Worm (Caenorhabditis elegans) whole organism, late embryonic: Measurements from ENCODE around the gene srh-199.

ENCODE experiments used
- C08G9.2 ChIP-seq: sonication (generic microtip); optimal IDR thresholded peaks from 2 replicates; lab custom pipeline; 2016; ENCODE audit warnings: mild to moderate bottlenecking, missing genetic modification characterization, moderate library complexity, missing compliant biosample characterization
- K09A11.1 ChIP-seq: sonication (generic microtip); optimal IDR thresholded peaks from 2 replicates; lab custom pipeline; 2017; ENCODE audit warnings: antibody characterized with exemption, mild to moderate bottlenecking, missing genetic modification characterization, missing compliant biosample characterization; ENCODE audit not compliant: insufficient read depth
- T23F11.4 ChIP-seq: fragments of 200-800 bp; sonication (Bioruptor generic); optimal IDR thresholded peaks from 2 replicates; lab custom pipeline; 2018; ENCODE audit warnings: mild to moderate bottlenecking, missing genetic modification characterization, missing compliant biosample characterization
- ahr-1 ChIP-seq: sonication (generic microtip); optimal IDR thresholded peaks from 2 replicates; lab custom pipeline; 2016; ENCODE audit warnings: missing genetic modification characterization, missing compliant biosample characterization
- ama-1 ChIP-seq: fragments of 150-350 bp; optimal IDR thresholded peaks from 2 replicates; lab custom pipeline; 2014
- ceh-2 ChIP-seq: sonication (generic microtip); optimal IDR thresholded peaks from 2 replicates; lab custom pipeline; 2016; ENCODE audit warnings: missing genotype, missing genetic modification characterization, missing compliant biosample characterization
- ceh-22 ChIP-seq: sonication (generic microtip); optimal IDR thresholded peaks from 2 replicates; lab custom pipeline; 2017; ENCODE audit warnings: missing biosample characterization, missing genetic modification characterization
- ceh-24 ChIP-seq: sonication (generic microtip); optimal IDR thresholded peaks from 2 replicates; lab custom pipeline; 2016; ENCODE audit warnings: mild to moderate bottlenecking, missing genetic modification characterization, missing compliant biosample characterization
- ceh-30 ChIP-seq: fragments of 150-350 bp; optimal IDR thresholded peaks from 2 replicates; lab custom pipeline; 2014; ENCODE audit warnings: missing biosample characterization, missing genetic modification characterization
- ceh-31 ChIP-seq: sonication (generic microtip); optimal IDR thresholded peaks from 2 replicates; lab custom pipeline; 2016; ENCODE audit warnings: missing genetic modification characterization, missing compliant biosample characterization
- ceh-34 ChIP-seq: sonication (generic microtip); optimal IDR thresholded peaks from 2 replicates; lab custom pipeline; 2016; ENCODE audit warnings: mild to moderate bottlenecking, missing genetic modification characterization, missing compliant biosample characterization
- ceh-45 ChIP-seq: fragments of 200-800 bp; sonication (Bioruptor generic); IDR thresholded peaks from 2 replicates; pipeline ENCODE4 v1.3.6; 2022; ENCODE audit warnings: missing genetic modification reagents, missing genetic modification characterization, missing compliant biosample characterization
- ceh-48 ChIP-seq: sonication (generic microtip); optimal IDR thresholded peaks from 2 replicates; lab custom pipeline; 2016; ENCODE audit warnings: missing genetic modification characterization, inconsistent platforms, missing compliant biosample characterization
- ceh-9 ChIP-seq: sonication (generic microtip); optimal IDR thresholded peaks from 2 replicates; lab custom pipeline; 2016; ENCODE audit warnings: mild to moderate bottlenecking, missing genetic modification characterization, inconsistent platforms, missing compliant biosample characterization
- che-1 ChIP-seq: sonication (generic microtip); optimal IDR thresholded peaks from 2 replicates; lab custom pipeline; 2016; ENCODE audit warnings: mild to moderate bottlenecking, missing genetic modification characterization, missing compliant biosample characterization
- dve-1 ChIP-seq: sonication (generic microtip); optimal IDR thresholded peaks from 2 replicates; lab custom pipeline; 2017; ENCODE audit warnings: antibody characterized with exemption, mild to moderate bottlenecking, missing genetic modification characterization, missing compliant biosample characterization
- elt-4 ChIP-seq: sonication (generic microtip); optimal IDR thresholded peaks from 2 replicates; lab custom pipeline; 2016; ENCODE audit warnings: missing genetic modification characterization, missing compliant biosample characterization
- ets-4 ChIP-seq: sonication (generic microtip); optimal IDR thresholded peaks from 2 replicates; lab custom pipeline; 2016; ENCODE audit warnings: missing genetic modification characterization, missing compliant biosample characterization
- eyg-1 ChIP-seq: sonication (generic microtip); optimal IDR thresholded peaks from 2 replicates; lab custom pipeline; 2016; ENCODE audit warnings: missing genotype, missing genetic modification characterization, missing compliant biosample characterization
- fax-1 ChIP-seq: sonication (generic microtip); optimal IDR thresholded peaks from 2 replicates; lab custom pipeline; 2016; ENCODE audit warnings: missing genotype, missing genetic modification characterization, missing compliant biosample characterization
- fkh-10 ChIP-seq: fragments of 150-350 bp; optimal IDR thresholded peaks from 2 replicates; lab custom pipeline; 2014; ENCODE audit warnings: missing biosample characterization, missing genetic modification reagents, missing genetic modification characterization
- gmeb-2 ChIP-seq: sonication (generic microtip); optimal IDR thresholded peaks from 2 replicates; lab custom pipeline; 2016; ENCODE audit warnings: missing genetic modification characterization, inconsistent platforms, missing compliant biosample characterization
- hlh-6 ChIP-seq: sonication (generic microtip); optimal IDR thresholded peaks from 2 replicates; lab custom pipeline; 2016; ENCODE audit warnings: missing genotype, missing genetic modification characterization, missing compliant biosample characterization
- hlh-8 ChIP-seq: sonication (generic microtip); optimal IDR thresholded peaks from 2 replicates; lab custom pipeline; 2016; ENCODE audit warnings: missing genotype, missing genetic modification characterization, missing compliant biosample characterization
- nfya-1 ChIP-seq: sonication (generic microtip); optimal IDR thresholded peaks from 2 replicates; lab custom pipeline; 2017; ENCODE audit warnings: missing genetic modification characterization, mild to moderate bottlenecking, missing compliant biosample characterization, antibody characterized with exemption, moderate library complexity
- nhr-232 ChIP-seq: sonication (generic microtip); optimal IDR thresholded peaks from 2 replicates; lab custom pipeline; 2016; ENCODE audit warnings: missing genetic modification characterization, missing compliant biosample characterization
- npax-4 ChIP-seq: sonication (generic microtip); optimal IDR thresholded peaks from 2 replicates; lab custom pipeline; 2016; ENCODE audit warnings: missing genetic modification characterization, missing compliant biosample characterization
- odd-2 ChIP-seq: sonication (generic microtip); optimal IDR thresholded peaks from 2 replicates; lab custom pipeline; 2017; ENCODE audit warnings: antibody characterized with exemption, mild to moderate bottlenecking, missing genetic modification characterization, missing compliant biosample characterization
- pat-9 ChIP-seq: fragments of 200-800 bp; sonication (Bioruptor generic); optimal IDR thresholded peaks from 2 replicates; lab custom pipeline; 2018; ENCODE audit warnings: mild to moderate bottlenecking, missing genetic modification characterization, moderate library complexity, missing compliant biosample characterization
- pax-1 ChIP-seq: fragments of 150-350 bp; optimal IDR thresholded peaks from 2 replicates; lab custom pipeline; 2014; ENCODE audit warnings: missing biosample characterization, missing genetic modification characterization
- pha-2 ChIP-seq: sonication (generic microtip); optimal IDR thresholded peaks from 2 replicates; lab custom pipeline; 2017; ENCODE audit warnings: mild to moderate bottlenecking, missing genetic modification characterization, missing compliant biosample characterization
- pha-4 ChIP-seq: fragments of 150-350 bp; optimal IDR thresholded peaks from 2 replicates; lab custom pipeline; 2018; ENCODE audit warnings: missing biosample characterization, missing genetic modification reagents, missing genetic modification characterization
- pros-1 ChIP-seq: fragments of 150-350 bp; optimal IDR thresholded peaks from 2 replicates; lab custom pipeline; 2014; ENCODE audit warnings: missing biosample characterization, missing genetic modification reagents, missing genetic modification characterization
- rnt-1 ChIP-seq: sonication (generic microtip); optimal IDR thresholded peaks from 2 replicates; lab custom pipeline; 2016; ENCODE audit warnings: missing genetic modification characterization, missing compliant biosample characterization
- sox-2 ChIP-seq: fragments of 200-800 bp; sonication (Bioruptor generic); IDR thresholded peaks from 2 replicates; pipeline ENCODE4 v1.3.6; 2022; ENCODE audit warnings: missing genetic modification reagents, missing genetic modification characterization, missing compliant biosample characterization
- sox-4 ChIP-seq: sonication (generic microtip); optimal IDR thresholded peaks from 2 replicates; lab custom pipeline; 2017; ENCODE audit warnings: mild to moderate bottlenecking, missing genetic modification characterization, inconsistent platforms, missing compliant biosample characterization
- syd-9 ChIP-seq: sonication (generic microtip); optimal IDR thresholded peaks from 2 replicates; lab custom pipeline; 2016; ENCODE audit warnings: mild to moderate bottlenecking, missing genetic modification characterization, moderate library complexity, missing compliant biosample characterization
- tbx-2 ChIP-seq: sonication (generic microtip); optimal IDR thresholded peaks from 2 replicates; lab custom pipeline; 2016; ENCODE audit warnings: missing genetic modification characterization, missing compliant biosample characterization
- tbx-7 ChIP-seq: sonication (generic microtip); optimal IDR thresholded peaks from 2 replicates; lab custom pipeline; 2016; ENCODE audit warnings: missing genotype, missing genetic modification characterization, missing compliant biosample characterization
- unc-42 ChIP-seq: sonication (generic microtip); optimal IDR thresholded peaks from 2 replicates; lab custom pipeline; 2016; ENCODE audit warnings: missing genotype, missing genetic modification characterization, missing compliant biosample characterization
- unc-86 ChIP-seq: sonication (generic microtip); optimal IDR thresholded peaks from 2 replicates; lab custom pipeline; 2016; ENCODE audit warnings: missing genetic modification characterization, missing compliant biosample characterization
- zip-5 ChIP-seq: sonication (generic microtip); optimal IDR thresholded peaks from 2 replicates; lab custom pipeline; 2016; ENCODE audit warnings: missing genetic modification characterization, missing compliant biosample characterization
- ztf-16 ChIP-seq: sonication (generic microtip); optimal IDR thresholded peaks from 2 replicates; lab custom pipeline; 2017; ENCODE audit warnings: missing genetic modification characterization, missing compliant biosample characterization

The srh-199 gene

DNA sequence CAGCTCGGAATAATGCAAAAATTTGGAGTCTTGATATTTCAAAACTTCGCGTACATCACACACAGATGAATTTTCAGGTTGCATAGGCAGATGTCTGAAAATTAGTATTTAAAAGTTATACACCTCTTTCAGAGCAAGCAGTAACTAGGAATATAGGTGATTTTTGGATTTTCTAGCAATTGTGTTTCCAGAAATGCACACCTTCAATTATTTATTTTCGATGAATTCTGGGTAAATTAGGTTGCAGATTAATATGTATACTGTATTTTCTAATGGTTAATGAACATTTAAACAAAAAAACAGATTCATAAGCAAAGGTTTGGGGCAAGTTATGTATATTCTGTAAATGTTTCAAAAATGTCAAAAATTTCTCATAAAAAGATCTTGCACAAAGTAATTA, 10.3 kb downstream of the srh-199 start, which contains the start of gene srab-25:
srab-25 (minus strand) TSS at position 101 of the 400 bp plus-strand sequence.
- TF ChIP-seq hlh-6 (tag; lab: Kevin White, UChicago) (no peak), ceh-22 (no peak), odd-2 (no peak), dve-1 (tag; lab: Kevin White, UChicago) (no peak), elt-4 (tag; lab: Kevin White, UChicago) (no peak), npax-4 (no peak), pha-2 (no peak)

DNA sequence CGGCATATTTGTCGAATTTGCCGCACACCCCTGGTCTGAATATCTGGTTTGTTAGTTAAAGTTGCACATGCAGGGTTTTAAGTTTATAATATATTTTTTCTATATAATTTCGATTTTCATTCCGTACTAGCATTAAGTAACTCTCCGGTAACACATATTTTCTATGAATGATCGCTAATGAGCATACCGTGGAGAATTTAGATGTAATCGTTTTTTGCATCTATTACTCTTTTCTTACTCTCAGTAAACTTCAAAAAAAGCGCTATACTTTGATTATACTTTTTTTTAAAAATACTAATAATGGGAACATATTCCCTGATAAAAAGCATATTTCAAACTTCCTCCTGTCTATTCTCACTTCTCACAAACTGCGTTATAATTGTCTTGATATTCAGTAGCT, 16.8 kb downstream of the srh-199 start, which contains the start of gene str-160:
str-160 (plus strand) TSS at position 301 of the 400 bp plus-strand sequence.
- TF ChIP-seq pax-1 (tag; lab: Kevin White, UChicago) (no peak), ahr-1 (tag; lab: Kevin White, UChicago) (no peak), ztf-16 (tag; lab: Kevin White, UChicago) (no peak), che-1 (tag; lab: Kevin White, UChicago) (no peak), ceh-24 (no peak), ceh-34 (no peak), ceh-45 (GFP tag; lab: Robert Waterston, UW) (no peak), ceh-9 (tag; lab: Kevin White, UChicago) (no peak), npax-4 (no peak), zip-5 (no peak), pros-1 (tag; lab: Kevin White, UChicago) (no peak), unc-86 (no peak), hlh-8 (no peak), T23F11.4 (GFP tag; lab: Kevin White, UChicago) (no peak), ceh-2 (no peak), tbx-2 (no peak), fkh-10 (GFP tag; lab: Kevin White, UChicago) (no peak)

DNA sequence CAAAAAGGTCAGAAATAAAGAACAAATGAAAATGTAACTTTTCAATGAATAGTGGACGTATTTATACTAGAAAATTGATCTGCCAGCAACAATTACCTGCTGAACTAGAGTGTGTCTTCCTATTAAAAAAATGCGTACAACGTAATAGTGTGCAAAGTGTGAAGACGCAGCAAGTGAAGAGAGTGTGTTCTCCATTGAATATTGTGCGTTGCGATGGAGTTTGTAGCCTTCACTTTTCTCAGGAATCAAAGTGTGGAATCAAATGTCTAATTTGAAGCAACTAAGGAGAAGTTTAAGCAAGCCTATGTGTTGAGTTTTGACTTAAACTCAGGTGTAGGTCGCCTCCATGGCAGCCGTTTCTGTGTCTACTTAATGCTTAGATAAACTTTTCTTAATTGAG, 19.4 kb downstream of the srh-199 start, which contains the start of gene gst-21:
gst-21 (minus strand) TSS at position 101 of the 400 bp plus-strand sequence.
- no peak for TF ChIP-seq pha-2
- TF ChIP-seq fkh-10 (GFP tag; lab: Kevin White, UChicago) = no peak
- no peak for TF ChIP-seq K09A11.1
- TF ChIP-seq eyg-1 (tag; lab: Kevin White, UChicago) = no peak
- TF ChIP-seq ceh-30 (tag; lab: Kevin White, UChicago) = no peak
- no peak for TF ChIP-seq ceh-34
- TF ChIP-seq ceh-31 (tag; lab: Kevin White, UChicago) = no peak
- no peak for TF ChIP-seq elt-4 (tag; lab: Kevin White, UChicago)
- no peak for TF ChIP-seq syd-9 (tag; lab: Kevin White, UChicago)

DNA sequence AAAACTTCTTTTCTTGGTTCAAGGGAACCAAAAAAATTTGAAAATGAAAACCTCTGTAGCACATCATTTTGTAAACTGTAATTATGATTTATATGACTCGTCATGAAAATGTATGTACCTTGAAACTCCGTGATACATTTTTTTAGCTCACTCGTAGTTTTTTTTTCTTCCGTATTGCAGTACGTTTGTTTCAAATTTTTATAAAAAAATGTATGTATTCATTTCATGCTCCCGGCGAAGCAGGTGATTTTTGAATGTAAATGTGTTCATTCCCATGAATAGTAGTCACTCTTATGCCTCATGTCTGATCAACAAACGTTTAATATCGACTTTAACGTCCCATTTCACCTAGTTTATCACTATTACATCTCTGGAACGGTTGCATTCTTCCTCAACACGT, 26.0 kb downstream of the srh-199 start, which contains the start of gene sri-27:
sri-27 (plus strand) TSS at position 301 of the 400 bp plus-strand sequence.
- TF ChIP-seq ceh-22 (no peak), nfya-1 (no peak), C08G9.2 (tag; lab: Kevin White, UChicago) (no peak), ceh-31 (tag; lab: Kevin White, UChicago) (no peak), K09A11.1 (no peak)
- TF ChIP-seq, all 69 proteins: peak for 0

DNA sequence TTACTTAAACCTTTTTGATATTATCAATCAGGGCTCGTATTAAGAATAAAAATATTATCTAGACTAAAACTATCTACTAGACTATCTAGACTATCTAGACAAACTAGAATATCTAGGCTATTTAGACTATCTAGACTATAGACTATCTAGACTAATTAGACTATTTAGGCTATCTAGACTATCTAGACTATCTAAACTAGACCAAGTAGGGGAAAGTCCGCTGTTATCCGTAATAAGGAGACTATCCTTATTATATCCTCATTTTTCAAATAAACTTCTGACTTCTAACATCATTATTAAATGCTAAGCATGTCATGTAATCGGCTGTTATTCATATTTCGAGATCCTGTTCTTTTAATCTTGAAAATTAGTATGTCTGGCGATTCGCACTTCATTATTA, 29.4 kb downstream of the srh-199 start, which contains the start of gene srw-101:
srw-101 (plus strand) TSS at position 301 of the 400 bp plus-strand sequence.
- TF ChIP-seq pha-2 (no peak), syd-9 (tag; lab: Kevin White, UChicago) (no peak), zip-5 (no peak), unc-42 (tag; lab: Kevin White, UChicago) (no peak), che-1 (tag; lab: Kevin White, UChicago) (no peak)

DNA sequence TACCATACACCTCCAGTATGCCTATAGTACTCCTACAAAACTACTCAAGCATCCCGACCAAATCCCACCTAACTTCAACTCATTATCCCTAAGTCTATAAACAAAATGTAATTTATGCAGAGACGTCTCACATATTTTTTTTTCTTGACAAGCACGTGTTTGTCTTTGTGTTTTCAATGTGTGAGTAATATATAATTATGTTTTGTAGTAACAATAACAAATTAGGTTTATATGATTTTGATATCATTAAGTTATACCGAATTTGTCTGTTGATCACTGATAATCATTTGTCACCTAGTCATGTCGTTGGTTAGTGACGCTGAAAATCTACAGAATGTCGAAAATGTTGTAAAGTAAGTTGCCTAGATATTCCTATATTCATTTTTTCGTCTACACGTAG, 31.4 kb downstream of the srh-199 start, which contains the start of gene srw-102:
srw-102 (plus strand) TSS at position 301 of the 400 bp plus-strand sequence.
- TF ChIP-seq rnt-1 (tag; lab: Kevin White, UChicago) (no peak), sox-2 (GFP tag; lab: Robert Waterston, UW) (no peak), odd-2 (no peak), C08G9.2 (tag; lab: Kevin White, UChicago) (no peak), nhr-232 (tag; lab: Kevin White, UChicago) (no peak), fkh-10 (GFP tag; lab: Kevin White, UChicago) (no peak), sox-4 (tag; lab: Kevin White, UChicago) (no peak), pha-4 (tag; lab: Kevin White, UChicago) (no peak), pat-9 (no peak), fax-1 (no peak), tbx-7 (tag; lab: Kevin White, UChicago) (no peak), ama-1 (lab: Kevin White, UChicago) (no peak), ets-4 (tag; lab: Kevin White, UChicago) (no peak), gmeb-2 (tag; lab: Kevin White, UChicago) (no peak), ceh-24 (no peak), elt-4 (tag; lab: Kevin White, UChicago) (no peak), ahr-1 (tag; lab: Kevin White, UChicago) (no peak), ceh-48 (tag; lab: Kevin White, UChicago) (no peak)
- TF ChIP-seq, all 69 proteins: peak for 0
